Worm (Caenorhabditis elegans): ENCODE data around the gene Y54G2A.18.

DNA sequence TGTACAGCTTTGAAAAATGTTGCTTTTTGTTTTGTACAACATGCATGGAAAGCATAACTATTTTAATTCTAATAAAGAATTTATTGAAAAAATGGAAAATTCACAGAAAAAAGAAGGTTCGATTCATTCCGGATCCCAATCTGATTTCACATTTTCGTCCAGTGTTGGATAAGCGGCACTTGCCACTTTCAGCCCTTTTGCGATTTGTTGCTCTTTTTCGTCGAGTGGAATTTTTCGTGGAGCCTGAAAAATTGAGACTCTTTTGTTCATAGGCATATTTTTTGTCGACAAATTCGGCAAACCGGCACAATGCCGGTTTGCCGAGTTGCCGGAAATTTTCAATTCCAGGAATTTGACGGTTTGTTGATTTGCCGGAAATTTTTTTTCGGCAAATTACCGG is 40.7 kb downstream of the Y54G2A.18 start:
- TF ChIP-seq cog-1 (tag; optimal IDR thresholded peaks at IDR 0.05) (no peak), ztf-23 (GFP tag; IDR thresholded peaks at IDR 0.05) (no peak), ref-1 (GFP tag; conservative IDR thresholded peaks at IDR 0.05) (no peak), ztf-29 (GFP tag; IDR thresholded peaks at IDR 0.05) (no peak)
